Fruit fly (Drosophila melanogaster): ENCODE measurements around the gene Agpat1.

DNA sequence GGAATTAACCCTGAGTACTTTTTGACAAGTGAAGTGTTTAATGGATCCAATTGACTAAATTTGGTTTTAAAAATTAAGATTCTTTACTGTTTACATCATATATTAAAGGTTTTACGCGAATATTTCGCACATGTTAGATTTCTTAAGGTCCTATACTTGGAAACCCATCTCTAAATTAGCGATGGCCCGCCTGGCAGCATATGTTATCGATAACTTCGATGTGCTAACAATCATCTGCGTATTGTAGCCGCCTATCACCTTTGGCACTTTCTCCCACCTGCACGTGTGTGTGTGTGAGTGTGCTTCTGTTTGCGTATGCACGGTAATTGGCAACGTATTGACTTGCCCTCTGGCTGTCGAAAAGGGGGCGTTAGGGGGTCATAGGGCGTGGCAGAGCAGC is 56.5 kb downstream of the Agpat1 start:
- TF ChIP-seq Hr39 (GFP tag; optimal IDR thresholded peaks at IDR 0.05) (no peak), OdsH (GFP tag; optimal IDR thresholded peaks at IDR 0.05) (no peak), CG6854 (GFP tag; optimal IDR thresholded peaks at IDR 0.05) (no peak), fd85E (GFP tag; optimal IDR thresholded peaks at IDR 0.05) (no peak), achi (GFP tag; optimal IDR thresholded peaks at IDR 0.05) (no peak), net (GFP tag; optimal IDR thresholded peaks at IDR 0.05) (no peak), Met (GFP tag; optimal IDR thresholded peaks at IDR 0.05) (no peak), CG34406 (GFP tag; optimal IDR thresholded peaks at IDR 0.05) (no peak), CG32006 (GFP tag; optimal IDR thresholded peaks at IDR 0.05) (no peak), CG11294 (GFP tag; IDR thresholded peaks at IDR 0.05) (no peak), acj6 (GFP tag; optimal IDR thresholded peaks at IDR 0.05) (no peak), CG1621 (tag; optimal IDR thresholded peaks at IDR 0.05) (no peak), Lpt (GFP tag; optimal IDR thresholded peaks at IDR 0.05) (no peak)
